Fruit fly (Drosophila melanogaster) whole organism, adult: ENCODE data around the gene CG6761.
A peak's percentile ranks its signal among the peaks of the same experiment; 100 is the strongest.

ENCODE experiments used
- CG11617 ChIP-seq: fragments of 200-800 bp; sonication (Bioruptor generic); optimal IDR thresholded peaks from 2 replicates; lab custom pipeline; 2017; ENCODE audit warnings: mild to moderate bottlenecking, missing biosample characterization, missing genetic modification reagents, missing genetic modification characterization
- Hr96 ChIP-seq: fragments of 200-800 bp; sonication (Bioruptor generic); optimal IDR thresholded peaks from 2 replicates; lab custom pipeline; 2016; ENCODE audit warnings: missing biosample characterization, missing genetic modification characterization
- kay ChIP-seq: fragments of 200-800 bp; sonication (Bioruptor generic); peaks from one replicate; lab custom pipeline; 2016; ENCODE audit warnings: missing biosample characterization, missing genetic modification characterization, borderline replicate concordance

DNA sequence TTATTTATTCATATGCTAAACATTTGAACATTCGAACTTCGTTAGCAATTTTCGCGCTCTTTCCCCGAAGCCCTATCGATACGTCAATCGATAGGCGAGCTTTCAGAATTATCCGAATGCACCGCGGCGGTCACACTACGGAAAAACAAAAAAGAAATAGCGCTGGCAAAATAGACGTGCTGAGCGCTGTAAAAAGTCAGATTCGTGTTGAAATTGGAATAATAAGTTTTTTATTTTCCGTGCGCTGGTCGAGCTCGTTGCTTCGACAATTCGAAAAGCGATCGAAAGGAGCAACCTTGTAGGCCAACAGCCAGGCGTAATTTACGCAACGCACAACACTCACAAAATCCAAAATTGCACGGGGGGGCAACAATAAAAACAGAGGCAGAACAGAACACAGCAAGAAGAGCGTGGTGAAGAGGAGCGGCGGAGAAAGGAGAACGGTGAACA lies 5.2 kb downstream of the CG6761 start, which contains the start of gene Ubc4:
- TF ChIP-seq Hr96 (GFP tag; lab: Kevin White, UChicago) (peak; percentile 30), CG11617 (GFP tag; lab: Kevin White, UChicago) (peak; percentile 68), kay (no peak)
